Worm (Caenorhabditis elegans) whole organism, L3 larva: ENCODE measurements around the gene elo-5.

Experiments used
- egl-27 ChIP-seq: sonication (generic microtip); optimal IDR thresholded peaks from 4 replicates; lab custom pipeline; 2017; ENCODE audit warnings: missing biosample characterization, missing genetic modification reagents, missing genetic modification characterization
- elt-3 ChIP-seq, 3 experiments: fragments of 150-350 bp in 1 of 3; sonication (generic microtip) in 2 of 3; optimal IDR thresholded peaks; 2 replicates in 2 of 3; 4 replicates in 1 of 3; lab custom pipeline; 2014 to 2017; ENCODE audit warnings: missing biosample characterization in 3 of 3, missing genetic modification characterization in 3 of 3
- pha-4 ChIP-seq: fragments of 150-350 bp; optimal IDR thresholded peaks from 2 replicates; lab custom pipeline; 2014; ENCODE audit warnings: missing biosample characterization, missing genetic modification reagents, missing genetic modification characterization

DNA sequence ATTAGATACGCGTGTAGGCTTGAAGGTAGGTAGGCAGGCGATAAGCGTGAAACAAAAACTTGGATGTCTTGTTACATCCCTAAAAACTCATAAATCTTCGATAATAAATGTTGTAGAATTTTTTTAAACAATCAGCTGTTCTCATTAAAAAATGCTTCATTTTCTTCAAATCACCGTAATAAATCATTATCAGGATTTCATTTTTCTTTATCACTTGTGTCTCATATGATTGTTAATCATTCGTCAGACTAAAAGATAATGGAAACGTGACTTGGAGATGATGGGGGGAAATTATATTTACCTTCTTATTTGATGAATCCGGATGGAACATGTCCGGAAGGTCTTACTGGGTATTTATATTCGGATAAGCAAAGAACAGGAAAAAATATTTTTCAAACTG lies 43.4 kb downstream of the elo-5 start:
- TF ChIP-seq elt-3 (tag; optimal IDR thresholded peaks at IDR 0.05; lab: Kevin White, UChicago) (no peak), egl-27 (tag; lab: Kevin White, UChicago) (no peak), pha-4 (tag; lab: Kevin White, UChicago) (no peak)
